Fruit fly (Drosophila melanogaster) whole organism, embryonic: ENCODE results near the gene CG2663.

Experiments used
- CG10267 ChIP-seq: fragments of 200-800 bp; sonication (Bioruptor generic); optimal IDR thresholded peaks from 2 replicates; lab custom pipeline; 2018; ENCODE audit warnings: missing biosample characterization, mild to moderate bottlenecking, missing genetic modification characterization, moderate library complexity
- CG11456 ChIP-seq: fragments of 200-800 bp; sonication (Bioruptor generic); IDR thresholded peaks from 3 replicates; pipeline ENCODE4 v1.3.6; 2022; ENCODE audit warnings: missing biosample characterization, missing genetic modification characterization
- CG12299 ChIP-seq: fragments of 200-800 bp; sonication (Bioruptor generic); optimal IDR thresholded peaks from 2 replicates; lab custom pipeline; 2018; ENCODE audit warnings: missing biosample characterization, mild to moderate bottlenecking, missing genetic modification characterization
- CG14441 ChIP-seq: fragments of 200-800 bp; sonication (Bioruptor generic); IDR thresholded peaks from 2 replicates; pipeline ENCODE4 v1.3.6; 2022; ENCODE audit warnings: missing biosample characterization, missing genetic modification characterization
- CG17912 ChIP-seq: fragments of 200-800 bp; sonication (Bioruptor generic); optimal IDR thresholded peaks from 2 replicates; lab custom pipeline; 2018; ENCODE audit warnings: missing biosample characterization, mild to moderate bottlenecking, missing genetic modification characterization
- CG2875 ChIP-seq: fragments of 200-800 bp; sonication (Bioruptor generic); optimal IDR thresholded peaks from 2 replicates; lab custom pipeline; 2017; ENCODE audit warnings: missing biosample characterization, mild to moderate bottlenecking, missing genetic modification characterization, missing genetic modification reagents
- CG32532 ChIP-seq: fragments of 200-800 bp; sonication (Bioruptor generic); IDR thresholded peaks from 2 replicates; pipeline ENCODE4 v1.3.6; 2022; ENCODE audit warnings: missing biosample characterization, missing genetic modification characterization
- CG33557 ChIP-seq: fragments of 200-800 bp; sonication (Bioruptor generic); optimal IDR thresholded peaks from 2 replicates; lab custom pipeline; 2019; ENCODE audit warnings: missing biosample characterization, mild to moderate bottlenecking, missing genetic modification characterization, moderate library complexity
- CG3407 ChIP-seq: fragments of 200-800 bp; sonication (Bioruptor generic); optimal IDR thresholded peaks from 2 replicates; lab custom pipeline; 2018; ENCODE audit warnings: missing biosample characterization, mild to moderate bottlenecking, missing genetic modification characterization
- CG34376 ChIP-seq: fragments of 200-800 bp; sonication (Bioruptor generic); optimal IDR thresholded peaks from 2 replicates; lab custom pipeline; 2018; ENCODE audit warnings: missing biosample characterization, mild to moderate bottlenecking, missing genetic modification characterization
- CG4328 ChIP-seq: fragments of 200-800 bp; sonication (Bioruptor generic); optimal IDR thresholded peaks from 3 replicates; lab custom pipeline; 2017; ENCODE audit warnings: missing biosample characterization, missing genetic modification reagents, missing genetic modification characterization
- CG6791 ChIP-seq: fragments of 200-800 bp; sonication (Bioruptor generic); IDR thresholded peaks from 3 replicates; pipeline ENCODE4 v1.3.6; 2022; ENCODE audit warnings: missing biosample characterization, missing genetic modification characterization; ENCODE audit not compliant: partially characterized antibody
- CG6854 ChIP-seq: fragments of 200-800 bp; sonication (Bioruptor generic); optimal IDR thresholded peaks from 3 replicates; lab custom pipeline; 2017; ENCODE audit warnings: missing biosample characterization, mild to moderate bottlenecking, missing genetic modification characterization
- CG7745 ChIP-seq: fragments of 200-800 bp; sonication (Bioruptor generic); optimal IDR thresholded peaks from 2 replicates; lab custom pipeline; 2018; ENCODE audit warnings: missing biosample characterization, mild to moderate bottlenecking, missing genetic modification characterization, moderate library complexity
- D19B ChIP-seq: fragments of 200-800 bp; sonication (Bioruptor generic); optimal IDR thresholded peaks from 2 replicates; lab custom pipeline; 2017; ENCODE audit warnings: missing biosample characterization, mild to moderate bottlenecking, missing genetic modification characterization
- Dek ChIP-seq: fragments of 200-800 bp; sonication (Bioruptor generic); optimal IDR thresholded peaks from 3 replicates; lab custom pipeline; 2019; ENCODE audit warnings: missing biosample characterization, mild to moderate bottlenecking, missing genetic modification characterization, moderate library complexity
- Gug ChIP-seq: fragments of 200-800 bp; sonication (Bioruptor generic); IDR thresholded peaks from 4 replicates; pipeline ENCODE4 v1.3.6; 2022; ENCODE audit warnings: missing biosample characterization, missing genetic modification characterization
- Lim3 ChIP-seq: fragments of 200-800 bp; sonication (Bioruptor generic); IDR thresholded peaks from 2 replicates; pipeline ENCODE4 v1.3.6; 2022; ENCODE audit warnings: missing biosample characterization, missing genetic modification characterization
- Neu2 ChIP-seq: fragments of 200-800 bp; sonication (Bioruptor generic); optimal IDR thresholded peaks from 3 replicates; lab custom pipeline; 2016; ENCODE audit warnings: missing biosample characterization, missing genetic modification characterization, borderline replicate concordance
- Sry-δ ChIP-seq: fragments of 200-800 bp; sonication (Bioruptor generic); optimal IDR thresholded peaks from 2 replicates; lab custom pipeline; 2016; ENCODE audit warnings: missing biosample characterization, missing genetic modification characterization
- Trl ChIP-seq, 3 experiments: fragments of >200 bp in 2 of 3; fragments of 200-800 bp in 1 of 3; sonication (Bioruptor generic) in 1 of 3; optimal IDR thresholded peaks; 2 replicates in 1 of 3; 3 replicates in 2 of 3; lab custom pipeline; 2016 to 2017; ENCODE audit warnings: missing biosample characterization in 1 of 3, missing genetic modification characterization in 1 of 3
- aop ChIP-seq: fragments of 200-800 bp; sonication (Bioruptor generic); IDR thresholded peaks from 2 replicates; pipeline ENCODE4 v1.3.6; 2022; ENCODE audit warnings: missing biosample characterization, missing genetic modification characterization
- az2 ChIP-seq: fragments of 200-800 bp; sonication (Bioruptor generic); optimal IDR thresholded peaks from 3 replicates; lab custom pipeline; 2016; ENCODE audit warnings: missing biosample characterization, missing genetic modification characterization
- bowl ChIP-seq: fragments of 200-800 bp; sonication (Bioruptor generic); IDR thresholded peaks from 2 replicates; pipeline ENCODE4 v1.3.6; 2022; ENCODE audit warnings: missing biosample characterization, missing genetic modification characterization
- bsh ChIP-seq, 2 experiments: fragments of 200-800 bp; sonication (Bioruptor generic); optimal IDR thresholded peaks; 2 replicates each; lab custom pipeline; 2017 to 2018; ENCODE audit warnings: mild to moderate bottlenecking in 2 of 2, missing biosample characterization in 2 of 2, missing genetic modification characterization in 2 of 2, moderate library complexity in 1 of 2
- cg ChIP-seq: fragments of 200-800 bp; sonication (Bioruptor generic); optimal IDR thresholded peaks from 3 replicates; lab custom pipeline; 2019; ENCODE audit warnings: missing biosample characterization, mild to moderate bottlenecking, missing genetic modification characterization, moderate library complexity
- chinmo ChIP-seq: fragments of 200-800 bp; sonication (Bioruptor generic); IDR thresholded peaks from 4 replicates; pipeline ENCODE4 v1.3.6; 2022; ENCODE audit warnings: missing biosample characterization, missing genetic modification characterization; ENCODE audit not compliant: partially characterized antibody
- dysf ChIP-seq: fragments of 200-800 bp; sonication (Bioruptor generic); IDR thresholded peaks from 3 replicates; pipeline ENCODE4 v1.3.6; 2022; ENCODE audit warnings: missing biosample characterization, missing genetic modification characterization
- ewg ChIP-seq: fragments of 200-800 bp; sonication (Bioruptor generic); optimal IDR thresholded peaks from 3 replicates; lab custom pipeline; 2017; ENCODE audit warnings: mild to moderate bottlenecking, missing biosample characterization, missing genetic modification reagents, missing genetic modification characterization
- eyg ChIP-seq: fragments of 200-800 bp; sonication (Bioruptor generic); optimal IDR thresholded peaks from 3 replicates; lab custom pipeline; 2016; ENCODE audit warnings: missing biosample characterization, missing genetic modification characterization
- fd96Cb ChIP-seq: fragments of 200-800 bp; sonication (Bioruptor generic); optimal IDR thresholded peaks from 2 replicates; lab custom pipeline; 2018; ENCODE audit warnings: missing biosample characterization, mild to moderate bottlenecking, missing genetic modification characterization, moderate library complexity
- ftz-f1 ChIP-seq: fragments of 200-800 bp; sonication (Bioruptor generic); optimal IDR thresholded peaks from 2 replicates; lab custom pipeline; 2016; ENCODE audit warnings: missing biosample characterization, missing genetic modification characterization
- gfzf ChIP-seq: fragments of 200-800 bp; sonication (Bioruptor generic); optimal IDR thresholded peaks from 2 replicates; lab custom pipeline; 2016; ENCODE audit warnings: missing biosample characterization, mild to moderate bottlenecking, missing genetic modification characterization, moderate library complexity
- gro ChIP-seq: fragments of 200-800 bp; sonication (Bioruptor generic); optimal IDR thresholded peaks from 2 replicates; lab custom pipeline; 2016; ENCODE audit warnings: missing biosample characterization, missing genetic modification characterization
- gsb-n ChIP-seq: fragments of 200-800 bp; sonication (Bioruptor generic); optimal IDR thresholded peaks from 3 replicates; lab custom pipeline; 2018; ENCODE audit warnings: missing biosample characterization, mild to moderate bottlenecking, missing genetic modification characterization
- h ChIP-seq: fragments of >200 bp; optimal IDR thresholded peaks from 2 replicates; lab custom pipeline; 2017
- ind ChIP-seq: fragments of 200-800 bp; sonication (Bioruptor generic); optimal IDR thresholded peaks from 3 replicates; lab custom pipeline; 2016; ENCODE audit warnings: missing biosample characterization, missing genetic modification characterization
- jigr1 ChIP-seq: fragments of 200-800 bp; sonication (Bioruptor generic); IDR thresholded peaks from 3 replicates; pipeline ENCODE4 v1.3.6; 2022; ENCODE audit warnings: missing biosample characterization, missing genetic modification characterization
- kah ChIP-seq: fragments of 200-800 bp; sonication (Bioruptor generic); optimal IDR thresholded peaks from 2 replicates; lab custom pipeline; 2018; ENCODE audit warnings: missing biosample characterization, mild to moderate bottlenecking, missing genetic modification characterization
- knrl ChIP-seq: fragments of 200-800 bp; sonication (Bioruptor generic); IDR thresholded peaks from 3 replicates; pipeline ENCODE4 v1.3.6; 2022; ENCODE audit warnings: missing biosample characterization, missing genetic modification characterization; ENCODE audit not compliant: partially characterized antibody
- org-1 ChIP-seq: fragments of 200-800 bp; sonication (Bioruptor generic); optimal IDR thresholded peaks from 2 replicates; lab custom pipeline; 2017; ENCODE audit warnings: missing biosample characterization, missing genetic modification characterization
- otp ChIP-seq: fragments of 200-800 bp; sonication (Bioruptor generic); IDR thresholded peaks from 3 replicates; pipeline ENCODE4, ENCODE4 v1.3.6; 2022; ENCODE audit warnings: missing biosample characterization, missing genetic modification characterization
- prd ChIP-seq, 3 experiments: fragments of >200 bp in 2 of 3; fragments of 200-800 bp in 1 of 3; sonication (Bioruptor generic) in 1 of 3; optimal IDR thresholded peaks in 2 of 3; IDR thresholded peaks in 1 of 3; 2 replicates in 2 of 3; 3 replicates in 1 of 3; pipeline versions ENCODE4 v1.3.6 to Lab custom; 2017 to 2022; ENCODE audit warnings: missing biosample characterization in 1 of 3, missing genetic modification characterization in 1 of 3
- pzg ChIP-seq: fragments of 200-800 bp; sonication (Bioruptor generic); optimal IDR thresholded peaks from 3 replicates; lab custom pipeline; 2018; ENCODE audit warnings: missing biosample characterization, mild to moderate bottlenecking, missing genetic modification characterization, moderate library complexity
- row ChIP-seq: fragments of 200-800 bp; sonication (Bioruptor generic); IDR thresholded peaks from 3 replicates; pipeline ENCODE4 v1.3.6; 2022; ENCODE audit warnings: missing biosample characterization, missing genetic modification characterization
- sens-2 ChIP-seq: fragments of 200-800 bp; sonication (Bioruptor generic); IDR thresholded peaks from 2 replicates; pipeline ENCODE4 v1.3.6; 2022; ENCODE audit warnings: missing biosample characterization, missing genetic modification characterization
- vfl ChIP-seq: fragments of 200-800 bp; sonication (Bioruptor generic); optimal IDR thresholded peaks from 2 replicates; lab custom pipeline; 2016; ENCODE audit warnings: missing biosample characterization, missing genetic modification characterization
- zf30C ChIP-seq: fragments of 200-800 bp; sonication (Bioruptor generic); optimal IDR thresholded peaks from 3 replicates; lab custom pipeline; 2018; ENCODE audit warnings: missing biosample characterization, mild to moderate bottlenecking, missing genetic modification characterization

CG2663 gene

DNA sequence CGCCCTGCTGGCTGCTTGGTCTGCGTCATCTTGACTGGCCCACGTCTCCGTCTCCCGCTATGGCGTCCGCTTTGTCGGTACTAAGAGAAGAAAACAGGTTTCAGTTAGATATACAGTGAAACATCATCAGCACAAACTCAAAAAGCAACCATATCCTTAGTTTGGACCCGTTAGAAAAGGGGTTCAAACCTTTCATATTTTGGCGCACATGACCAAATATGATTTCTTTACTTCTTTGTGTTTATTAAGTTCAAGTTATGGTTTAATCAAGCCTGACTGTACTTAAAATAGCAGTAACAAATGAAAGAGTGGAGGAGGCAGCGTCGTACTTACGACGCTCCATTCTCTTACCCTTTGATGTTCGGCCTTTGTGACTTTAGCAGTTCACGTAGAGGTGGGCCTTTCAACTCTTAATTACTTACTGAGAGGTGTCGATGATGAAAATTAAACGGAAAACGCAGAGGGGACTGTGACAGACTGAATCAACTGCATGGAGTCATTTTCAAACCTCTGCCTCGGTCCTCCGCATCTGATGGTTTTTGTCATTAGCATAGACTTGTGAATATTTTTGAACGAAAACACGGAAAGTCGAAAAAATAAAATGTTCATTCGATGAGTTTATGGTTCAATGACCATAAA lies 42.1 kb downstream of the CG2663 start (continued):
- peak; percentile 55 for TF ChIP-seq CG2875 (GFP tag; lab: Kevin White, UChicago)
- no peak for TF ChIP-seq CG6791
- TF ChIP-seq CG12299 (tag; lab: Kevin White, UChicago) = peak; percentile 59
- no peak for TF ChIP-seq kah (GFP tag; lab: Kevin White, UChicago)
- TF ChIP-seq jigr1 (GFP tag; lab: Robert Waterston, UW) = peak; percentile 31; the same call in 1 of the 3 replicates
- peak; percentile 87 for TF ChIP-seq row (GFP tag; lab: Robert Waterston, UW)
- peak; percentile 81 for TF ChIP-seq fd96Cb (tag; lab: Kevin White, UChicago)
- TF ChIP-seq cg = no peak
- TF ChIP-seq prd (optimal IDR thresholded peaks at IDR 0.05; lab: Kevin White, UChicago) = no peak
- TF ChIP-seq prd (GFP tag; IDR thresholded peaks at IDR 0.05; lab: Robert Waterston, UW) = peak; percentile 89
- TF ChIP-seq bowl (GFP tag; lab: Robert Waterston, UW) = peak; percentile 47; the same call in 1 of the 2 replicates
- peak; percentile 79 for TF ChIP-seq Dek (tag; lab: Kevin White, UChicago)
- TF ChIP-seq CG34376 (GFP tag; lab: Kevin White, UChicago) = no peak
- no peak for TF ChIP-seq zf30C
- TF ChIP-seq h = no peak
- peak; percentile 59 for TF ChIP-seq CG6854 (GFP tag; lab: Kevin White, UChicago)
- TF ChIP-seq otp (GFP tag; lab: Robert Waterston, UW) = peak; percentile 84
- no peak for TF ChIP-seq gfzf (GFP tag; lab: Kevin White, UChicago)
- no peak for TF ChIP-seq CG17912 (GFP tag; lab: Kevin White, UChicago)
- TF ChIP-seq chinmo (GFP tag; lab: Robert Waterston, UW) = 0 out of 4 replicates have a peak, but pooled peaks have one; percentile 67
- peak; percentile 9 for TF ChIP-seq ftz-f1 (GFP tag; lab: Kevin White, UChicago)
- TF ChIP-seq gsb-n (tag; lab: Kevin White, UChicago) = peak; percentile 56
- TF ChIP-seq gro (GFP tag; lab: Kevin White, UChicago) = peak; percentile 89
- TF ChIP-seq CG14441 (GFP tag; lab: Robert Waterston, UW) = peak; percentile 86
- peak; percentile 81 for TF ChIP-seq org-1 (GFP tag; lab: Kevin White, UChicago)
- peak; percentile 52 for TF ChIP-seq ewg (GFP tag; lab: Kevin White, UChicago)
- no peak for TF ChIP-seq Trl (optimal IDR thresholded peaks at IDR 0.05; lab: Kevin White, UChicago)
- TF ChIP-seq Trl (GFP tag; optimal IDR thresholded peaks at IDR 0.05; lab: Kevin White, UChicago) = peak; percentile 81
- peak; percentile 52; the same call in 1 of the 2 replicates for TF ChIP-seq Lim3
- peak; percentile 50 for TF ChIP-seq vfl (GFP tag; lab: Kevin White, UChicago)
- TF ChIP-seq knrl = no peak
- peak; percentile 48 for TF ChIP-seq eyg (GFP tag; lab: Kevin White, UChicago)
- peak; percentile 86 for TF ChIP-seq ind (GFP tag; lab: Kevin White, UChicago)
- no peak for TF ChIP-seq Neu2 (GFP tag; lab: Kevin White, UChicago)
- peak; percentile 87 to 90 for TF ChIP-seq bsh (GFP tag; optimal IDR thresholded peaks at IDR 0.05; lab: Kevin White, UChicago)
- TF ChIP-seq CG10267 (tag; lab: Kevin White, UChicago) = peak; percentile 66
- TF ChIP-seq CG32532 = peak; percentile 94
- 0 out of 2 replicates have a peak, but pooled peaks have one; percentile 15 for TF ChIP-seq aop
- peak; percentile 90 for TF ChIP-seq CG11456 (GFP tag; lab: Robert Waterston, UW)
- TF ChIP-seq sens-2 (GFP tag; lab: Robert Waterston, UW) = peak; percentile 66; the same call in 1 of the 2 replicates
- TF ChIP-seq CG33557 (GFP tag; lab: Kevin White, UChicago) = peak; percentile 26
- peak; percentile 58 for TF ChIP-seq CG3407 (GFP tag; lab: Kevin White, UChicago)
- no peak for TF ChIP-seq CG7745 (tag; lab: Kevin White, UChicago)
- peak; percentile 80 for TF ChIP-seq az2 (GFP tag; lab: Kevin White, UChicago)
- no peak for TF ChIP-seq CG4328 (GFP tag; lab: Kevin White, UChicago)
- peak; percentile 91 for TF ChIP-seq dysf (GFP tag; lab: Robert Waterston, UW)
- TF ChIP-seq Gug (GFP tag; lab: Robert Waterston, UW) = peak; percentile 83
- peak; percentile 57 for TF ChIP-seq D19B (GFP tag; lab: Kevin White, UChicago)
- TF ChIP-seq Sry-δ (GFP tag; lab: Kevin White, UChicago) = peak; percentile 42
- TF ChIP-seq pzg = no peak
